Fruit fly (Drosophila melanogaster): ENCODE data around the gene CG3739.

Gene CG3739

dm6 chr3R:19412434-19412833, 19.3 kb downstream of the CG3739 start, which contains the start of gene CG31221:
TSS of gene CG31221 (plus strand) at chr3R:19412689.
- TF ChIP-seq MTF-1 (GFP tag; optimal IDR thresholded peaks at IDR 0.05; ENCODE audit: borderline replicate concordance) (no peak), CG11093 (GFP tag; IDR thresholded peaks at IDR 0.05) (no peak), Lpt (GFP tag; optimal IDR thresholded peaks at IDR 0.05) (no peak), Aef1 (GFP tag; IDR thresholded peaks at IDR 0.05) (peak; percentile 21; the same call in 1 of the 3 replicates), D19A (tag; optimal IDR thresholded peaks at IDR 0.05) (no peak), ab (GFP tag; optimal IDR thresholded peaks at IDR 0.05) (no peak), ara (GFP tag; IDR thresholded peaks at IDR 0.05) (peak; percentile 25; the same call in 1 of the 2 replicates), CG18011 (GFP tag; optimal IDR thresholded peaks at IDR 0.05) (no peak), Dip2 (GFP tag; IDR thresholded peaks at IDR 0.05) (no peak), schlank (tag; optimal IDR thresholded peaks at IDR 0.05) (no peak), otp (GFP tag; IDR thresholded peaks at IDR 0.05) (no peak), nom (GFP tag; optimal IDR thresholded peaks at IDR 0.05) (no peak), ci (GFP tag; IDR thresholded peaks at IDR 0.05) (peak; percentile 22; the same call in 1 of the 3 replicates), scrt (GFP tag; optimal IDR thresholded peaks at IDR 0.05) (peak; percentile 23), B-H1 (GFP tag; IDR thresholded peaks at IDR 0.05) (no peak), Deaf1 (tag; optimal IDR thresholded peaks at IDR 0.05) (peak; percentile 64), Trl (optimal IDR thresholded peaks at IDR 0.05) (peak; percentile 5 to 9), Trl (GFP tag; optimal IDR thresholded peaks at IDR 0.05) (no peak), Asciz (GFP tag; optimal IDR thresholded peaks at IDR 0.05) (no peak), CG30020 (tag; optimal IDR thresholded peaks at IDR 0.05) (no peak), bigmax (GFP tag; optimal IDR thresholded peaks at IDR 0.05) (no peak), MESR4 (GFP tag; optimal IDR thresholded peaks at IDR 0.05) (no peak), CG2889 (GFP tag; IDR thresholded peaks at IDR 0.05) (no peak), CG17568 (GFP tag; optimal IDR thresholded peaks at IDR 0.05) (no peak), CG32532 (GFP tag; IDR thresholded peaks at IDR 0.05) (0 out of 2 replicates have a peak, but pooled peaks have one; percentile 41), CG6272 (GFP tag; IDR thresholded peaks at IDR 0.05) (0 out of 2 replicates have a peak, but pooled peaks have one; percentile 18), Lhr (GFP tag; optimal IDR thresholded peaks at IDR 0.05) (no peak), Opbp (GFP tag; IDR thresholded peaks at IDR 0.05; ENCODE audit: partially characterized antibody) (no peak), lbe (GFP tag; optimal IDR thresholded peaks at IDR 0.05) (no peak), CG11456 (GFP tag; IDR thresholded peaks at IDR 0.05) (0 out of 3 replicates have a peak, but pooled peaks have one; percentile 44), ac (GFP tag; optimal IDR thresholded peaks at IDR 0.05) (no peak), lmd (GFP tag; IDR thresholded peaks at IDR 0.05) (0 out of 2 replicates have a peak, but pooled peaks have one; percentile 23), Jarid2 (GFP tag; optimal IDR thresholded peaks at IDR 0.05) (peak; percentile 25), sr (GFP tag; IDR thresholded peaks at IDR 0.05) (peak; percentile 80; the same call in 2 of the 3 replicates), z (GFP tag; IDR thresholded peaks at IDR 0.05) (peak; percentile 93), CG15073 (GFP tag; optimal IDR thresholded peaks at IDR 0.05) (no peak), amos (GFP tag; IDR thresholded peaks at IDR 0.05; ENCODE audit: partially characterized antibody) (peak; percentile 41; the same call in 1 of the 2 replicates), sisA (GFP tag; IDR thresholded peaks at IDR 0.05) (0 out of 2 replicates have a peak, but pooled peaks have one; percentile 5), Ptx1 (GFP tag; IDR thresholded peaks at IDR 0.05) (no peak), hkb (optimal IDR thresholded peaks at IDR 0.05) (no peak), hkb (GFP tag; IDR thresholded peaks at IDR 0.05) (no peak), cg (GFP tag; optimal IDR thresholded peaks at IDR 0.05) (no peak), jigr1 (GFP tag; IDR thresholded peaks at IDR 0.05) (no peak), CG31224 (GFP tag; IDR thresholded peaks at IDR 0.05) (peak; percentile 29; the same call in 1 of the 2 replicates)
